Fruit fly (Drosophila melanogaster) whole organism, embryonic: Measurements from ENCODE around the gene CG5715.

Experiments used
- Aef1 ChIP-seq: fragments of 200-800 bp; sonication (Bioruptor generic); IDR thresholded peaks from 3 replicates; pipeline ENCODE4 v1.3.6; 2022; ENCODE audit warnings: missing biosample characterization, missing genetic modification characterization
- C15 ChIP-seq: fragments of 200-800 bp; sonication (Bioruptor generic); IDR thresholded peaks from 3 replicates; pipeline ENCODE4 v1.3.6; 2022; ENCODE audit warnings: missing biosample characterization, missing genetic modification characterization
- CG10543 ChIP-seq: fragments of 200-800 bp; sonication (Bioruptor generic); optimal IDR thresholded peaks from 3 replicates; lab custom pipeline; 2017; ENCODE audit warnings: missing biosample characterization, mild to moderate bottlenecking, missing genetic modification characterization, moderate library complexity
- CG11696 ChIP-seq: fragments of 200-800 bp; sonication (Bioruptor generic); IDR thresholded peaks from 2 replicates; pipeline ENCODE4 v1.3.6; 2022; ENCODE audit warnings: missing biosample characterization, missing genetic modification characterization
- CG12769 ChIP-seq: fragments of 200-800 bp; sonication (Bioruptor generic); optimal IDR thresholded peaks from 2 replicates; lab custom pipeline; 2019; ENCODE audit warnings: missing biosample characterization, mild to moderate bottlenecking, missing genetic modification characterization, moderate library complexity
- CG14050 ChIP-seq: fragments of 200-800 bp; sonication (Bioruptor generic); IDR thresholded peaks from 3 replicates; pipeline ENCODE4 v1.3.6; 2022; ENCODE audit warnings: missing biosample characterization, missing genetic modification characterization
- CG1647 ChIP-seq: fragments of 200-800 bp; sonication (Bioruptor generic); optimal IDR thresholded peaks from 3 replicates; lab custom pipeline; 2016; ENCODE audit warnings: missing biosample characterization, missing genetic modification characterization
- CG18476 ChIP-seq: fragments of 200-800 bp; sonication (Bioruptor generic); optimal IDR thresholded peaks from 2 replicates; lab custom pipeline; 2016; ENCODE audit warnings: missing biosample characterization, mild to moderate bottlenecking, missing genetic modification characterization
- CG2199 ChIP-seq: fragments of 200-800 bp; sonication (Bioruptor generic); IDR thresholded peaks from 3 replicates; pipeline ENCODE4 v1.3.6; 2022; ENCODE audit warnings: missing biosample characterization, missing genetic modification characterization
- CG3407 ChIP-seq: fragments of 200-800 bp; sonication (Bioruptor generic); optimal IDR thresholded peaks from 2 replicates; lab custom pipeline; 2018; ENCODE audit warnings: missing biosample characterization, mild to moderate bottlenecking, missing genetic modification characterization
- CG3995 ChIP-seq: fragments of 200-800 bp; sonication (Bioruptor generic); optimal IDR thresholded peaks from 3 replicates; lab custom pipeline; 2016; ENCODE audit warnings: missing biosample characterization, missing genetic modification characterization
- CG4820 ChIP-seq: fragments of 200-800 bp; sonication (Bioruptor generic); optimal IDR thresholded peaks from 3 replicates; lab custom pipeline; 2016; ENCODE audit warnings: missing biosample characterization, missing genetic modification characterization
- CG5953 ChIP-seq: fragments of 200-800 bp; sonication (Bioruptor generic); IDR thresholded peaks from 2 replicates; pipeline ENCODE4 v1.3.6; 2022; ENCODE audit warnings: missing biosample characterization, missing genetic modification characterization
- CG6254 ChIP-seq: fragments of 200-800 bp; sonication (Bioruptor generic); optimal IDR thresholded peaks from 3 replicates; lab custom pipeline; 2017; ENCODE audit warnings: mild to moderate bottlenecking, missing biosample characterization, missing genetic modification reagents, missing genetic modification characterization
- CG6689 ChIP-seq: fragments of 200-800 bp; sonication (Bioruptor generic); IDR thresholded peaks from 2 replicates; pipeline ENCODE4 v1.3.6; 2022; ENCODE audit warnings: missing biosample characterization, missing genetic modification characterization
- CG7556 ChIP-seq: fragments of 200-800 bp; sonication (Bioruptor generic); optimal IDR thresholded peaks from 2 replicates; lab custom pipeline; 2017; ENCODE audit warnings: missing biosample characterization, mild to moderate bottlenecking, missing genetic modification characterization
- CG8290 ChIP-seq, 3 experiments: fragments of 200-800 bp; sonication (Bioruptor generic); optimal IDR thresholded peaks; 2 replicates each; lab custom pipeline; 2016 to 2019; ENCODE audit warnings: missing biosample characterization in 3 of 3, missing genetic modification characterization in 3 of 3, mild to moderate bottlenecking in 2 of 3, moderate library complexity in 1 of 3
- CG8765 ChIP-seq: fragments of 200-800 bp; sonication (Bioruptor generic); IDR thresholded peaks from 2 replicates; pipeline ENCODE4 v1.3.6; 2022; ENCODE audit warnings: missing biosample characterization, missing genetic modification characterization
- CG8944 ChIP-seq: fragments of 200-800 bp; sonication (Bioruptor generic); optimal IDR thresholded peaks from 3 replicates; lab custom pipeline; 2016; ENCODE audit warnings: missing biosample characterization, missing genetic modification characterization
- Camta ChIP-seq: fragments of 200-800 bp; sonication (Bioruptor generic); optimal IDR thresholded peaks from 2 replicates; lab custom pipeline; 2016; ENCODE audit warnings: missing biosample characterization, missing genetic modification characterization
- Dll ChIP-seq: fragments of 200-800 bp; sonication (Bioruptor generic); IDR thresholded peaks from 4 replicates; pipeline ENCODE4 v1.3.6; 2022; ENCODE audit warnings: missing biosample characterization, missing genetic modification characterization; ENCODE audit not compliant: partially characterized antibody
- Fer2 ChIP-seq: fragments of 200-800 bp; sonication (Bioruptor generic); optimal IDR thresholded peaks from 2 replicates; lab custom pipeline; 2018; ENCODE audit warnings: missing biosample characterization, mild to moderate bottlenecking, missing genetic modification characterization, moderate library complexity
- Hand ChIP-seq: fragments of 200-800 bp; sonication (Bioruptor generic); optimal IDR thresholded peaks from 2 replicates; lab custom pipeline; 2017; ENCODE audit warnings: mild to moderate bottlenecking, missing biosample characterization, missing genetic modification reagents, missing genetic modification characterization
- Hmx ChIP-seq: fragments of 200-800 bp; sonication (Bioruptor generic); optimal IDR thresholded peaks from 2 replicates; lab custom pipeline; 2016; ENCODE audit warnings: missing biosample characterization, missing genetic modification characterization
- Max ChIP-seq: fragments of 200-800 bp; sonication (Bioruptor generic); optimal IDR thresholded peaks from 2 replicates; lab custom pipeline; 2016; ENCODE audit warnings: missing biosample characterization, mild to moderate bottlenecking, missing genetic modification characterization
- NK7.1 ChIP-seq: fragments of 200-800 bp; sonication (Bioruptor generic); optimal IDR thresholded peaks from 3 replicates; lab custom pipeline; 2016; ENCODE audit warnings: missing biosample characterization, missing genetic modification characterization
- Neu2 ChIP-seq: fragments of 200-800 bp; sonication (Bioruptor generic); optimal IDR thresholded peaks from 3 replicates; lab custom pipeline; 2016; ENCODE audit warnings: missing biosample characterization, missing genetic modification characterization, borderline replicate concordance
- NfI ChIP-seq: fragments of 200-800 bp; sonication (Bioruptor generic); optimal IDR thresholded peaks from 3 replicates; lab custom pipeline; 2018; ENCODE audit warnings: missing biosample characterization, mild to moderate bottlenecking, missing genetic modification characterization, moderate library complexity
- Sry-β ChIP-seq: fragments of 200-800 bp; sonication (Bioruptor generic); optimal IDR thresholded peaks from 2 replicates; lab custom pipeline; 2018; ENCODE audit warnings: missing biosample characterization, mild to moderate bottlenecking, missing genetic modification characterization, moderate library complexity
- Stat92E ChIP-seq, 3 experiments: fragments of >200 bp in 2 of 3; fragments of 200-800 bp in 1 of 3; sonication (Bioruptor generic) in 1 of 3; optimal IDR thresholded peaks; 2 replicates each; lab custom pipeline; 2017 to 2019; ENCODE audit warnings: missing biosample characterization in 3 of 3, missing genetic modification characterization in 3 of 3, mild to moderate bottlenecking in 1 of 3, moderate library complexity in 1 of 3
- Vsx1 ChIP-seq: fragments of 200-800 bp; sonication (Bioruptor generic); optimal IDR thresholded peaks from 2 replicates; lab custom pipeline; 2017; ENCODE audit warnings: missing biosample characterization, mild to moderate bottlenecking, missing genetic modification characterization, missing genetic modification reagents
- ac ChIP-seq: fragments of 200-800 bp; sonication (Bioruptor generic); optimal IDR thresholded peaks from 3 replicates; lab custom pipeline; 2017; ENCODE audit warnings: missing biosample characterization, mild to moderate bottlenecking, missing genetic modification characterization
- chn ChIP-seq: fragments of 200-800 bp; sonication (Bioruptor generic); optimal IDR thresholded peaks from 2 replicates; lab custom pipeline; 2016; ENCODE audit warnings: missing biosample characterization, missing genetic modification characterization
- ci ChIP-seq: fragments of 200-800 bp; sonication (Bioruptor generic); IDR thresholded peaks from 3 replicates; pipeline ENCODE4 v1.3.6; 2022; ENCODE audit warnings: missing biosample characterization, missing genetic modification characterization
- da ChIP-seq: fragments of 200-800 bp; sonication (Bioruptor generic); optimal IDR thresholded peaks from 2 replicates; lab custom pipeline; 2016; ENCODE audit warnings: missing biosample characterization, missing genetic modification characterization
- dimm ChIP-seq: fragments of 200-800 bp; sonication (Bioruptor generic); IDR thresholded peaks from 2 replicates; pipeline ENCODE4 v1.3.6; 2022; ENCODE audit warnings: missing biosample characterization, missing genetic modification characterization
- hth ChIP-seq: fragments of >200 bp; optimal IDR thresholded peaks from 2 replicates; lab custom pipeline; 2017; ENCODE audit warnings: inconsistent platforms
- klu ChIP-seq: fragments of 200-800 bp; sonication (Bioruptor generic); IDR thresholded peaks from 2 replicates; pipeline ENCODE4 v1.3.6; 2022; ENCODE audit warnings: missing biosample characterization, missing genetic modification characterization
- mirr ChIP-seq: fragments of 200-800 bp; sonication (Bioruptor generic); optimal IDR thresholded peaks from 3 replicates; lab custom pipeline; 2018; ENCODE audit warnings: missing biosample characterization, mild to moderate bottlenecking, missing genetic modification characterization
- nerfin-1 ChIP-seq: fragments of 200-800 bp; sonication (Bioruptor generic); optimal IDR thresholded peaks from 3 replicates; lab custom pipeline; 2019; ENCODE audit warnings: missing biosample characterization, mild to moderate bottlenecking, missing genetic modification characterization, moderate library complexity
- otp ChIP-seq: fragments of 200-800 bp; sonication (Bioruptor generic); IDR thresholded peaks from 3 replicates; pipeline ENCODE4, ENCODE4 v1.3.6; 2022; ENCODE audit warnings: missing biosample characterization, missing genetic modification characterization
- pum ChIP-seq: fragments of 200-800 bp; sonication (Bioruptor generic); optimal IDR thresholded peaks from 2 replicates; lab custom pipeline; 2016; ENCODE audit warnings: missing biosample characterization, missing genetic modification characterization
- sc ChIP-seq, 3 experiments: fragments of >200 bp in 2 of 3; fragments of 200-800 bp in 1 of 3; sonication (Bioruptor generic) in 1 of 3; optimal IDR thresholded peaks; 2 replicates in 2 of 3; 3 replicates in 1 of 3; lab custom pipeline; 2017; ENCODE audit warnings: mild to moderate bottlenecking in 1 of 3, missing biosample characterization in 1 of 3, missing genetic modification characterization in 1 of 3, missing genetic modification reagents in 1 of 3
- sd ChIP-seq: fragments of 200-800 bp; sonication (Bioruptor generic); optimal IDR thresholded peaks from 3 replicates; lab custom pipeline; 2018; ENCODE audit warnings: missing biosample characterization, mild to moderate bottlenecking, missing genetic modification characterization, moderate library complexity
- seq ChIP-seq: fragments of 200-800 bp; sonication (Bioruptor generic); IDR thresholded peaks from 2 replicates; pipeline ENCODE4 v1.3.6; 2022; ENCODE audit warnings: missing biosample characterization, missing genetic modification characterization
- so ChIP-seq: fragments of 200-800 bp; sonication (Bioruptor generic); IDR thresholded peaks from 3 replicates; pipeline ENCODE4 v1.3.6; 2022; ENCODE audit warnings: missing biosample characterization, missing genetic modification characterization
- sug ChIP-seq: fragments of 200-800 bp; optimal IDR thresholded peaks from 2 replicates; lab custom pipeline; 2019; ENCODE audit warnings: missing biosample characterization, mild to moderate bottlenecking, missing genetic modification characterization, moderate library complexity
- zfh1 ChIP-seq: fragments of 200-800 bp; sonication (Bioruptor generic); IDR thresholded peaks from 3 replicates; pipeline ENCODE4 v1.3.6; 2022; ENCODE audit warnings: missing biosample characterization, missing genetic modification characterization

CG5715 gene

DNA sequence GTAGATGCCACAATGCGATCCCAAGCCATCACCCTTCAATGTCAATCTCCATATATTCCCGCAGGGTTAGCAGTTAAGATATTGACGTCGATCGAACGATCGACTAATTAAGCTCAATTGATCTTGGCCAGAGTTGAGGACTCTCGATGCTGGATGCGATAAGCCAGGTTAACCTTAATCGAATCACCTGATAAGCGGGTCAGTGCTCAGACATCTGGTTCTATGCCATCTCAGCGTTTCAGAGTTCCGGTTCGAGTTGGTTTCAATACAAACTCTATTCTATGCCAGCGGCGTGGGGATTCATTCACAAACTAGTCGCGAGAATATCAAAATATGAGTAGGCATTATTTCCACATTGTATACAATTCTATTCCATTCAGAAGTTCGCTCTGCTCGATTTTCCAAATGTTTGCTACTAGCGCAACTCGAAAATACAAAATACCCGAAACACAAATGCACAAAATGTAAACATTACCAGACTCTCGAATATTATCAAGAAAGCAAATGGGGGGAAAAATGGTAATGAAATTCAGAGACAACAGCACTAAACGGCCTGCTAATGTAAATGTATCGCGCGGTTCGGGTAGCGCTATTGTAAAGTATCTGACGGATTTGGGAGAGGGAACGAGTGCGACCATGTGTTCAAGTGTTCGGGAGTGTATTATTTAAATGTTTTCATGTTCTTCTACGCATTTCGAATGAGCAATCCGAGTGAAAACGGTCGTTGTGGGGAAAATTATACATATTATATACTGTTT, 11.5 kb downstream of the CG5715 start (continued):
- TF ChIP-seq CG3995 (GFP tag; lab: Kevin White, UChicago), result no peak
- no peak for TF ChIP-seq CG1647 (GFP tag; lab: Kevin White, UChicago)
- peak; percentile 96 for TF ChIP-seq CG2199 (GFP tag; lab: Robert Waterston, UW)
- TF ChIP-seq CG8290 (GFP tag; optimal IDR thresholded peaks at IDR 0.05; lab: Kevin White, UChicago), result no peak
- TF ChIP-seq CG8290 (tag; optimal IDR thresholded peaks at IDR 0.05; lab: Kevin White, UChicago), result peak in 1 of 2 experiments; percentile 1
- peak; percentile 42; the same call in 2 of the 3 replicates for TF ChIP-seq so
- TF ChIP-seq CG6689 (GFP tag; lab: Robert Waterston, UW), result no peak
- peak; percentile 78 for TF ChIP-seq CG12769 (tag; lab: Kevin White, UChicago)
- peak; percentile 22 for TF ChIP-seq sug (tag; lab: Kevin White, UChicago)
- TF ChIP-seq CG3407, result no peak
- 0 out of 4 replicates have a peak, but pooled peaks have one; percentile 15 for TF ChIP-seq Dll (GFP tag; lab: Robert Waterston, UW)
- TF ChIP-seq CG10543 (GFP tag; lab: Kevin White, UChicago), result no peak
- TF ChIP-seq da (GFP tag; lab: Kevin White, UChicago), result no peak
- no peak for TF ChIP-seq Camta (GFP tag; lab: Kevin White, UChicago)
- TF ChIP-seq chn (GFP tag; lab: Kevin White, UChicago), result no peak
- no peak for TF ChIP-seq CG11696 (GFP tag; lab: Robert Waterston, UW)
- TF ChIP-seq zfh1 (GFP tag; lab: Robert Waterston, UW), result 0 out of 3 replicates have a peak, but pooled peaks have one; percentile 27
- TF ChIP-seq CG4820 (GFP tag; lab: Kevin White, UChicago), result no peak
- TF ChIP-seq NfI, result no peak

DNA sequence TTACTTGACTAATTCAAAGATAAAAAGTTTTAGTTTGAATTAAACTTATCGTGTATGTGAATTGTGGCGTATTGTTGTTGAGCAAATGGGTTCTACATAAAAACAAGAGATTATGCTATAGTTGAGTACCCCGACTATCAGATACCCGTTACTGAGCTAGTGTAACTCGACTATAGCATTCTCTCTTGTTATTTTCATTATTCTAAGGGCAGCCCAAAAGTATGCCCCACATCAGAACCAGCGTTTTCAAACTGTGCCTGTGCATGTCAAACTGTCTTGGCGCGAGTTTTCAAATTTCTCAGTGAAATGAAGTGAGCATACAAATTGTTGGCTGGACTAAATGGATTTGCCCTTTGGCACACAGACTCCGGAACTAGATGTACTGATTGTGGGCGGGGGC, 14.9 kb downstream of the CG5715 start, which contains the start of gene shps:
TSS of gene shps (plus strand) at position 282 of the 400 bp plus-strand sequence.
- TF ChIP-seq CG18476 (GFP tag; lab: Kevin White, UChicago) (no peak), Neu2 (GFP tag; lab: Kevin White, UChicago) (no peak), seq (GFP tag; lab: Robert Waterston, UW) (no peak), sug (tag; lab: Kevin White, UChicago) (no peak), ci (no peak), Stat92E (GFP tag; optimal IDR thresholded peaks at IDR 0.05; lab: Kevin White, UChicago) (no peak), hth (lab: Kevin White, UChicago) (no peak), nerfin-1 (no peak), CG14050 (no peak), Sry-β (no peak), dimm (GFP tag; lab: Robert Waterston, UW) (no peak), pum (GFP tag; lab: Kevin White, UChicago) (no peak), CG5953 (GFP tag; lab: Robert Waterston, UW) (no peak), ac (no peak), NK7.1 (GFP tag; lab: Kevin White, UChicago) (no peak), Hand (GFP tag; lab: Kevin White, UChicago) (no peak), sc (optimal IDR thresholded peaks at IDR 0.05; lab: Kevin White, UChicago) (no peak), sc (GFP tag; optimal IDR thresholded peaks at IDR 0.05; lab: Kevin White, UChicago) (no peak), mirr (GFP tag; lab: Kevin White, UChicago) (no peak), Fer2 (tag; lab: Kevin White, UChicago) (no peak), Aef1 (no peak), CG8944 (GFP tag; lab: Kevin White, UChicago) (no peak), CG7556 (GFP tag; lab: Kevin White, UChicago) (no peak), sd (no peak), otp (GFP tag; lab: Robert Waterston, UW) (no peak), Hmx (no peak), CG8290 (GFP tag; optimal IDR thresholded peaks at IDR 0.05; lab: Kevin White, UChicago) (peak; percentile 45), CG8290 (tag; optimal IDR thresholded peaks at IDR 0.05; lab: Kevin White, UChicago) (peak in 1 of 2 experiments; percentile 61), CG6254 (GFP tag; lab: Kevin White, UChicago) (no peak), Vsx1 (GFP tag; lab: Kevin White, UChicago) (no peak), Max (GFP tag; lab: Kevin White, UChicago) (no peak), CG8765 (GFP tag; lab: Robert Waterston, UW) (no peak), C15 (GFP tag; lab: Robert Waterston, UW) (no peak), klu (no peak)
